Worm (Caenorhabditis elegans) whole organism, early embryonic: ENCODE measurements around the gene phf-31.

Experiments used
- F13C5.2 ChIP-seq: sonication (generic microtip); optimal IDR thresholded peaks from 2 replicates; lab custom pipeline; 2017; ENCODE audit warnings: mild to moderate bottlenecking, missing genetic modification characterization, inconsistent platforms, missing compliant biosample characterization
- flt-1 ChIP-seq: fragments of 200-800 bp; sonication (Bioruptor generic); IDR thresholded peaks from 2 replicates; pipeline ENCODE4 v1.3.6; 2022; ENCODE audit warnings: missing genetic modification characterization, missing compliant biosample characterization
- hmg-4 ChIP-seq: fragments of 200-800 bp; sonication (Bioruptor generic); optimal IDR thresholded peaks from 2 replicates; lab custom pipeline; 2018; ENCODE audit warnings: mild to moderate bottlenecking, missing genetic modification characterization, missing compliant biosample characterization
- tbx-11 ChIP-seq: fragments of 200-800 bp; sonication (Bioruptor generic); IDR thresholded peaks from 2 replicates; pipeline ENCODE4 v1.3.6; 2022; ENCODE audit warnings: missing genetic modification characterization, missing compliant biosample characterization
- tra-4 ChIP-seq: sonication (generic microtip); optimal IDR thresholded peaks from 2 replicates; lab custom pipeline; 2017; ENCODE audit warnings: missing genetic modification characterization, missing compliant biosample characterization

DNA sequence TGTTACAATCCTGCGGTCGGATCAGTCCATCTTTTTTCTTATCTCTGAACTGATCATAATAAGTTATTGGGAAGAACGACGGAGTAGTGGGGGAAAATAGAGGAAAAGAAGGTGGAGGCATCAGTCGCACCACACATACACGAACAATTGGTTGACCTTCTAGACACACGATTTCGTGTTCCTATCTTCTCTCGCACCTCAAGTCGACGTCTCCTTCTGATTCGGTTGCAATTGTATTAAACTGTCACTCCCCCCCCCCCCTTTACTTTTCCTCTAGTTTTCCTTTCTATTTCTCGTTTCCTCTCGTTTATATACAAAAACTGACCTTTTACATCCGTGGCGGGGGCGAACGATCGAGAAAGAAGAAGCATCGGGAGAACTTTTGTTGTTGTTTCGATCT is 9.4 kb downstream of the phf-31 start:
- no peak for TF ChIP-seq F13C5.2 (tag; lab: Kevin White, UChicago)
- TF ChIP-seq tra-4 (tag; lab: Kevin White, UChicago), result no peak
- no peak for TF ChIP-seq flt-1 (GFP tag; lab: Robert Waterston, UW)
- peak; percentile 2 for TF ChIP-seq hmg-4 (GFP tag; lab: Kevin White, UChicago)
- TF ChIP-seq tbx-11, result no peak
